Fruit fly (Drosophila melanogaster): ENCODE results near the gene CG33783.

CG33783 gene

dm6 chr3R:10045343-10045742 is 21.2 kb upstream of the CG33783 start, which contains the start of the genes CG11722 and mtTFB2:
TSS of gene CG11722 (minus strand) at chr3R:10045542.
TSS of gene mtTFB2 (plus strand) at chr3R:10045574.
- TF ChIP-seq pan (optimal IDR thresholded peaks at IDR 0.05), result no peak
- TF ChIP-seq usp (GFP tag; optimal IDR thresholded peaks at IDR 0.05), result no peak
- TF ChIP-seq CG8478 (optimal IDR thresholded peaks at IDR 0.05), result no peak
- TF ChIP-seq Dll (optimal IDR thresholded peaks at IDR 0.05), result no peak
- TF ChIP-seq EcR (GFP tag; optimal IDR thresholded peaks at IDR 0.05), result no peak
- TF ChIP-seq psq (optimal IDR thresholded peaks at IDR 0.05), result no peak

dm6 chr3R:10048035-10048774 is 18.4 kb upstream of the CG33783 start:
- TF ChIP-seq CG8478 (optimal IDR thresholded peaks at IDR 0.05) (no peak), EcR (GFP tag; optimal IDR thresholded peaks at IDR 0.05) (no peak), psq (optimal IDR thresholded peaks at IDR 0.05) (no peak), usp (GFP tag; optimal IDR thresholded peaks at IDR 0.05) (no peak), pan (optimal IDR thresholded peaks at IDR 0.05) (no peak), Dll (optimal IDR thresholded peaks at IDR 0.05) (no peak)

- no peak for TF ChIP-seq CG8478 (optimal IDR thresholded peaks at IDR 0.05)
- no peak for TF ChIP-seq EcR (GFP tag; optimal IDR thresholded peaks at IDR 0.05)
- no peak for TF ChIP-seq usp (GFP tag; optimal IDR thresholded peaks at IDR 0.05)
- no peak for TF ChIP-seq psq (optimal IDR thresholded peaks at IDR 0.05)
- no peak for TF ChIP-seq Dll (optimal IDR thresholded peaks at IDR 0.05)
- TF ChIP-seq pan (optimal IDR thresholded peaks at IDR 0.05), result no peak
Observed at dm6 chr3R:10048775-10048841, 18.0 kb upstream of the CG33783 start, which contains the start of gene CG12811. TSS of gene CG12811 (minus strand) at chr3R:10048797.

dm6 chr3R:10048842-10049527 is 17.6 kb upstream of the CG33783 start, which contains the start of gene ohgt:
TSS of gene ohgt (plus strand) at chr3R:10049199.
- TF ChIP-seq CG8478 (optimal IDR thresholded peaks at IDR 0.05), result no peak

- TF ChIP-seq EcR (GFP tag; optimal IDR thresholded peaks at IDR 0.05) (no peak), Dll (optimal IDR thresholded peaks at IDR 0.05) (no peak), CG8478 (optimal IDR thresholded peaks at IDR 0.05) (no peak), psq (optimal IDR thresholded peaks at IDR 0.05) (no peak), usp (GFP tag; optimal IDR thresholded peaks at IDR 0.05) (no peak), pan (optimal IDR thresholded peaks at IDR 0.05) (no peak)
Observed at dm6 chr3R:10052695-10053382, 13.7 kb upstream of the CG33783 start, which contains the start of the genes Fancl and Npc2e. TSS of gene Fancl (minus strand) at chr3R:10052869. TSS of gene Npc2e (plus strand) at chr3R:10053332.

dm6 chr3R:10053559-10053958 is 13.0 kb upstream of the CG33783 start:
- TF ChIP-seq EcR (GFP tag; optimal IDR thresholded peaks at IDR 0.05) (no peak), psq (optimal IDR thresholded peaks at IDR 0.05) (no peak), pan (optimal IDR thresholded peaks at IDR 0.05) (no peak), Dll (optimal IDR thresholded peaks at IDR 0.05) (no peak), CG8478 (optimal IDR thresholded peaks at IDR 0.05) (no peak), usp (GFP tag; optimal IDR thresholded peaks at IDR 0.05) (no peak)

- TF ChIP-seq Dll (optimal IDR thresholded peaks at IDR 0.05) (no peak), CG8478 (optimal IDR thresholded peaks at IDR 0.05) (no peak), EcR (GFP tag; optimal IDR thresholded peaks at IDR 0.05) (no peak), usp (GFP tag; optimal IDR thresholded peaks at IDR 0.05) (no peak), pan (optimal IDR thresholded peaks at IDR 0.05) (no peak), psq (optimal IDR thresholded peaks at IDR 0.05) (no peak)
Observed at dm6 chr3R:10054278-10054975, 12.1 kb upstream of the CG33783 start.

dm6 chr3R:10055004-10055403 is 11.6 kb upstream of the CG33783 start:
- TF ChIP-seq CG8478 (optimal IDR thresholded peaks at IDR 0.05), result no peak
- TF ChIP-seq usp (GFP tag; optimal IDR thresholded peaks at IDR 0.05), result no peak
- no peak for TF ChIP-seq EcR (GFP tag; optimal IDR thresholded peaks at IDR 0.05)
- TF ChIP-seq psq (optimal IDR thresholded peaks at IDR 0.05), result no peak

dm6 chr3R:10055951-10056350 is 10.6 kb upstream of the CG33783 start, which contains the start of gene Npc2d:
TSS of gene Npc2d (minus strand) at chr3R:10056083.
- TF ChIP-seq CG8478 (optimal IDR thresholded peaks at IDR 0.05) (no peak), psq (optimal IDR thresholded peaks at IDR 0.05) (no peak), Dll (optimal IDR thresholded peaks at IDR 0.05) (no peak), EcR (GFP tag; optimal IDR thresholded peaks at IDR 0.05) (no peak), usp (GFP tag; optimal IDR thresholded peaks at IDR 0.05) (no peak), pan (optimal IDR thresholded peaks at IDR 0.05) (no peak)

dm6 chr3R:10056647-10057046 is 9.9 kb upstream of the CG33783 start:
- TF ChIP-seq pan (optimal IDR thresholded peaks at IDR 0.05), result no peak
- TF ChIP-seq Dll (optimal IDR thresholded peaks at IDR 0.05), result no peak
- TF ChIP-seq EcR (GFP tag; optimal IDR thresholded peaks at IDR 0.05), result no peak
- TF ChIP-seq CG8478 (optimal IDR thresholded peaks at IDR 0.05), result no peak
- no peak for TF ChIP-seq usp (GFP tag; optimal IDR thresholded peaks at IDR 0.05)
- TF ChIP-seq psq (optimal IDR thresholded peaks at IDR 0.05), result no peak

dm6 chr3R:10059358-10059757 is 7.2 kb upstream of the CG33783 start:
- TF ChIP-seq pan (optimal IDR thresholded peaks at IDR 0.05) (no peak), psq (optimal IDR thresholded peaks at IDR 0.05) (no peak), CG8478 (optimal IDR thresholded peaks at IDR 0.05) (no peak), EcR (GFP tag; optimal IDR thresholded peaks at IDR 0.05) (no peak), Dll (optimal IDR thresholded peaks at IDR 0.05) (no peak), usp (GFP tag; optimal IDR thresholded peaks at IDR 0.05) (no peak)

- TF ChIP-seq Dll (optimal IDR thresholded peaks at IDR 0.05) (no peak), CG8478 (optimal IDR thresholded peaks at IDR 0.05) (no peak), usp (GFP tag; optimal IDR thresholded peaks at IDR 0.05) (no peak), pan (optimal IDR thresholded peaks at IDR 0.05) (no peak), psq (optimal IDR thresholded peaks at IDR 0.05) (no peak), EcR (GFP tag; optimal IDR thresholded peaks at IDR 0.05) (no peak)
Observed at dm6 chr3R:10059952-10060351, 6.6 kb upstream of the CG33783 start, which contains the start of gene Npc2c. TSS of gene Npc2c (plus strand) at chr3R:10060252.

Data from whole organism.